Fruit fly (Drosophila melanogaster): ENCODE data around the gene CG10591.

The CG10591 gene

DNA sequence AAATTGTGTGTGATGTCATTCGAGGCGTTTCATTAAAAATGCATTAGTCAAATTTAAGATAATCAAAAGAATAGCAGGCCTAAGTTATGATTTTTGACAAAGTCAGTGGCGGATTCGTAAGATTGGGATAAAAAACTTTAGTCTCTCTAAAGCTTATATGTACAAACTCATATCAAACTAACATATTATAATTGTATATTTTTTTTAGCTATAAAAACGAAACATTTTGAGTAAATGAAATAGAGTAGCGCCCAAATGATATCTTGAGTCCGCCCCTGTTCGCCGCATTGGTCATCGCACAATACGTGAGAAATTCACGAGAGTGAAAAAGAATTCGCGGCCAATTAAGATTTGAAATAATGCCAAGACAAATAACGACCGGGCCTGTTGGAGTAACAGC is 45.1 kb downstream of the CG10591 start (continued):
- TF ChIP-seq CG3407 (GFP tag; optimal IDR thresholded peaks at IDR 0.05) (no peak), CG9727 (GFP tag; optimal IDR thresholded peaks at IDR 0.05) (no peak), fd64A (GFP tag; optimal IDR thresholded peaks at IDR 0.05) (no peak), Nf-YC (tag; optimal IDR thresholded peaks at IDR 0.05) (peak; percentile 24), CG8359 (GFP tag; optimal IDR thresholded peaks at IDR 0.05; ENCODE audit: borderline replicate concordance) (no peak), mirr (GFP tag; optimal IDR thresholded peaks at IDR 0.05) (no peak), sd (tag; optimal IDR thresholded peaks at IDR 0.05) (peak; percentile 46), CG8281 (tag; optimal IDR thresholded peaks at IDR 0.05) (no peak), CG18262 (tag; optimal IDR thresholded peaks at IDR 0.05) (peak; percentile 35), Mrtf (GFP tag; IDR thresholded peaks at IDR 0.05) (peak; percentile 65; the same call in 1 of the 3 replicates), CG4404 (GFP tag; IDR thresholded peaks at IDR 0.05) (no peak; the same call in 1 of the 2 replicates), schlank (tag; optimal IDR thresholded peaks at IDR 0.05) (no peak), ab (GFP tag; optimal IDR thresholded peaks at IDR 0.05) (no peak), chif (GFP tag; optimal IDR thresholded peaks at IDR 0.05) (no peak), nerfin-1 (tag; optimal IDR thresholded peaks at IDR 0.05) (no peak), ewg (GFP tag; optimal IDR thresholded peaks at IDR 0.05) (no peak), caup (GFP tag; optimal IDR thresholded peaks at IDR 0.05; ENCODE audit: severe bottlenecking) (peak; percentile 25), CG30020 (tag; optimal IDR thresholded peaks at IDR 0.05) (no peak), ac (GFP tag; optimal IDR thresholded peaks at IDR 0.05) (no peak), trem (tag; optimal IDR thresholded peaks at IDR 0.05) (no peak), CG10462 (GFP tag; optimal IDR thresholded peaks at IDR 0.05) (no peak), kni (GFP tag; optimal IDR thresholded peaks at IDR 0.05) (no peak), CG14014 (GFP tag; IDR thresholded peaks at IDR 0.05) (peak; percentile 64), Side (GFP tag; optimal IDR thresholded peaks at IDR 0.05) (no peak), D (optimal IDR thresholded peaks at IDR 0.05) (no peak), D (GFP tag; optimal IDR thresholded peaks at IDR 0.05) (no peak), sqz (GFP tag; optimal IDR thresholded peaks at IDR 0.05) (no peak), Ravus (GFP tag; IDR thresholded peaks at IDR 0.05) (peak; percentile 20; the same call in 1 of the 2 replicates), CG15073 (GFP tag; optimal IDR thresholded peaks at IDR 0.05) (no peak), CG4424 (GFP tag; optimal IDR thresholded peaks at IDR 0.05) (peak; percentile 37), NC2β (GFP tag; optimal IDR thresholded peaks at IDR 0.05) (no peak), slp2 (GFP tag; optimal IDR thresholded peaks at IDR 0.05) (no peak), Pdp1 (GFP tag; optimal IDR thresholded peaks at IDR 0.05) (peak in 1 of 2 experiments; percentile 3), Med (GFP tag) (peak; percentile 79), gem (tag; optimal IDR thresholded peaks at IDR 0.05) (peak; percentile 73), sc (optimal IDR thresholded peaks at IDR 0.05) (no peak), sc (GFP tag; optimal IDR thresholded peaks at IDR 0.05) (no peak), Dp (GFP tag; optimal IDR thresholded peaks at IDR 0.05) (no peak), Meics (GFP tag; optimal IDR thresholded peaks at IDR 0.05) (peak; percentile 67), Fer2 (tag; optimal IDR thresholded peaks at IDR 0.05) (peak; percentile 22), CG6765 (GFP tag; optimal IDR thresholded peaks at IDR 0.05) (no peak), knrl (GFP tag; IDR thresholded peaks at IDR 0.05; ENCODE audit: partially characterized antibody) (no peak), CG33213 (GFP tag; optimal IDR thresholded peaks at IDR 0.05) (no peak), cas (GFP tag; IDR thresholded peaks at IDR 0.05) (peak; percentile 59; the same call in 1 of the 2 replicates), Mes4 (GFP tag; optimal IDR thresholded peaks at IDR 0.05) (no peak), ken (GFP tag; IDR thresholded peaks at IDR 0.05) (no peak), bsh (GFP tag; optimal IDR thresholded peaks at IDR 0.05) (peak in 1 of 2 experiments; percentile 46), seq (GFP tag; IDR thresholded peaks at IDR 0.05) (0 out of 2 replicates have a peak, but pooled peaks have one; percentile 38), Opbp (GFP tag; IDR thresholded peaks at IDR 0.05; ENCODE audit: partially characterized antibody) (no peak), crol (GFP tag; IDR thresholded peaks at IDR 0.05) (no peak), CG8478 (optimal IDR thresholded peaks at IDR 0.05) (no peak)
